Fruit fly (Drosophila melanogaster): ENCODE measurements around the gene cysu.

DNA sequence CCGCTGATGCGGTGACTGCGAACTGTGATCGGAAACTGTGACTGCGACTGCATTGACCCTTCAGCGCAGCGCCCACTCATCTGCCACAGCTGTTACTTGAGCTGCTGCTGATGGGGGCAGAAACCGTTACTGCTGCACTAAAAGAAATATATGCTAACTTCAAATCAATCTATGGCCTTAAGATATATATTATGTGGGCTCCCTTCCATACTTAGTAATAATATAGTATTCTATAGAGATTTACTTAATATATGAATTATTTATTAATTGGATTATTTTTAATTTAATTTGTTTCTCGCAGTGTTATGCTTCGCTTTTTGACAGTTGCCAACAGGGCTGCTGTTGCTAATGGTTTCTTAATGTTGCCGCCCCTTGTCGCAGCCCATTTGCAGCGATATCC lies 46.5 kb upstream of the cysu start:
- TF ChIP-seq Smox (GFP tag; optimal IDR thresholded peaks at IDR 0.05) (no peak), Eip75B (GFP tag; optimal IDR thresholded peaks at IDR 0.05) (no peak)

Measured in whole organism, prepupa.